Fruit fly (Drosophila melanogaster) S2 (cell line): ENCODE results near the gene Esp.

Experiments
- CG8478 ChIP-seq: fragments of >200 bp; optimal IDR thresholded peaks from 2 replicates; lab custom pipeline; 2018
- CTCF ChIP-seq, 2 experiments: fragments of >200 bp; optimal IDR thresholded peaks; 2 replicates each; lab custom pipeline; 2018

DNA sequence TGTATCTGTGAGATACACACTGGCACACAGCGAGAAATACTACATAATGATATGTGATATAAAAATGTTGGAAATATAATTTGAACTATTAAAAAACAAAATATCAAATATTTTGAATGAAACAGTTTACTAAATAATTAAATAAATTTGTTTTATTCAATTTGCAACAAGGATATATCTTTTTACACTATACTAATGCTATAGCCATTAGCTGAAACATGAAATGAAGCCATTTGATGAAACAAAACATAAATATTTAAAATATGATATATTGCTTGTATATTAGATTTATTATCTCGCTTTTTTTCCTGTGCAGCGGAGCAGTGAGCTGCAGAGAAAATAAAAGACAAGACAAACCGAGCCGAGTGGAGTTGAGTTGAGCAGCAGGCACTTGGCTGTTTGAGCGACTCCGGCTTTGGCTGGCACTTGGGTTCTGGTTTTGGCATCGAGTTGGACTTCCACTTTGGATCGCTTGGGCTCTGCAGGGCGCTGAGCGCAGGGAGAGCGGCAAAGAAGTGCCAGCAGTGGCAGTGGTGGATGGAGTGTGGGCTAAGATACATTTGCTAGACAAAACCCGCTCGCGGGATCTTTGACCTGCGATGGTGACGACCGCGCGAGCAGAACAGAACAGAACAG, 51.7 kb downstream of the Esp start:
- TF ChIP-seq CTCF (optimal IDR thresholded peaks at IDR 0.05; lab: Kevin White, UChicago) (no peak), CG8478 (lab: Kevin White, UChicago) (no peak)
